Worm (Caenorhabditis elegans) whole organism, L4/young adult: Measurements from ENCODE around the gene dph-3.
"Not testable (repeated sequence)": the region's sequence is repeated elsewhere in the genome, so short reads cannot be mapped to it uniquely, and the experiment has no call there.

Source experiments
- W03F9.2 ChIP-seq: fragments of 150-350 bp; optimal IDR thresholded peaks from 2 replicates; lab custom pipeline; 2014; ENCODE audit warnings: missing biosample characterization, missing genetic modification characterization
- him-1 ChIP-seq: sonication (generic microtip); optimal IDR thresholded peaks from 2 replicates; lab custom pipeline; 2016; ENCODE audit warnings: missing genotype, missing genetic modification reagents, missing genetic modification characterization, missing compliant biosample characterization

DNA sequence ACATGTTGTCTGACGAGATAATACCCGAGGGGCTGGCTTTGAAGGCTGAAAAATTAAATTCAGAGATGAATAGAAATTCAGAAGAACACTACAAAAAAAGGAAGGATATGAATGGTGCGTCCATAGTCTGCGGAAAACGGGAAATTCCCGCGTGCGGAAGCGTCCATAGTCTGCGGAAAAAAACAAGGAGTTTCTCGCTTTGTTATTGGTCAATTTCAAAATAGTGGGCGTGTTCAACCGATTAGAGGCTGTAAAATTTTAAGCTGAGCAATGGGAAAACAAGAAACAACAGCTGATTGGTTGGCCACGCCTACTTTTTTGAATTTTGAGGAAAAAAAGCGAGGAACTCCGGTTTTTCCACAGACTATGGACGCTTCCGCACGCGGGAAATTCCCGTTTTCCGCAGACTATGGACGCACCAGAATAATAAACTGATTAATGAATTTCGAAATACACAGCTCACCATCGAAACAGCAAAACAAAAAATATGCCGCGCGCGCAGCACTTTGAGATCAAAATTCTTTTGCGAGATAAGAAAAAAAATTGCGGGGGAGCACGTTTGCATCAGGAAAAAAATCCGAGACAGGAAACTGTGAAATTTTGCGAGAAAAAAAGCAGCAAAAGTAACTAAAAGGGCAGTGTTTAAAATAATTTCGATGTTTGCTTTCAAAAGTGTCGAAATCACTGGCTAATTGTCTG lies 34.1 kb downstream of the dph-3 start, which contains the start of gene gln-6:
- TF ChIP-seq W03F9.2, him-1 (tag; lab: Kevin White, UChicago): not testable (repeated sequence)
